Worm (Caenorhabditis elegans) whole organism, late embryonic: ENCODE measurements around the gene C56A3.5.
A peak's percentile ranks its signal among the peaks of the same experiment; 100 is the strongest.

Experiments used
- C38D4.7 ChIP-seq: fragments of 200-800 bp; sonication (Bioruptor generic); optimal IDR thresholded peaks from 2 replicates; lab custom pipeline; 2018; ENCODE audit warnings: mild to moderate bottlenecking, missing genetic modification characterization, moderate library complexity, missing compliant biosample characterization
- K02D7.2 ChIP-seq: sonication (generic microtip); optimal IDR thresholded peaks from 2 replicates; lab custom pipeline; 2017; ENCODE audit warnings: mild to moderate bottlenecking, missing genetic modification characterization, missing compliant biosample characterization
- K09A11.1 ChIP-seq: sonication (generic microtip); optimal IDR thresholded peaks from 2 replicates; lab custom pipeline; 2017; ENCODE audit warnings: antibody characterized with exemption, mild to moderate bottlenecking, missing genetic modification characterization, missing compliant biosample characterization; ENCODE audit not compliant: insufficient read depth
- ahr-1 ChIP-seq: sonication (generic microtip); optimal IDR thresholded peaks from 2 replicates; lab custom pipeline; 2016; ENCODE audit warnings: missing genetic modification characterization, missing compliant biosample characterization
- ceh-14 ChIP-seq: sonication (generic microtip); optimal IDR thresholded peaks from 2 replicates; lab custom pipeline; 2016; ENCODE audit warnings: missing genotype, missing genetic modification characterization, missing compliant biosample characterization
- ceh-18 ChIP-seq: sonication (generic microtip); optimal IDR thresholded peaks from 2 replicates; lab custom pipeline; 2016; ENCODE audit warnings: missing genetic modification characterization, missing compliant biosample characterization
- ceh-22 ChIP-seq: sonication (generic microtip); optimal IDR thresholded peaks from 2 replicates; lab custom pipeline; 2017; ENCODE audit warnings: missing biosample characterization, missing genetic modification characterization
- ceh-24 ChIP-seq: sonication (generic microtip); optimal IDR thresholded peaks from 2 replicates; lab custom pipeline; 2016; ENCODE audit warnings: mild to moderate bottlenecking, missing genetic modification characterization, missing compliant biosample characterization
- ceh-6 ChIP-seq: fragments of 200-800 bp; sonication (Bioruptor generic); optimal IDR thresholded peaks from 2 replicates; lab custom pipeline; 2018; ENCODE audit warnings: mild to moderate bottlenecking, missing genetic modification characterization, missing compliant biosample characterization
- dmd-4 ChIP-seq: sonication (generic microtip); optimal IDR thresholded peaks from 2 replicates; lab custom pipeline; 2016; ENCODE audit warnings: borderline replicate concordance, missing genetic modification characterization, missing compliant biosample characterization
- dve-1 ChIP-seq: sonication (generic microtip); optimal IDR thresholded peaks from 2 replicates; lab custom pipeline; 2017; ENCODE audit warnings: antibody characterized with exemption, mild to moderate bottlenecking, missing genetic modification characterization, missing compliant biosample characterization
- elt-2 ChIP-seq: sonication (generic microtip); optimal IDR thresholded peaks from 2 replicates; lab custom pipeline; 2016; ENCODE audit warnings: missing genetic modification reagents, missing genetic modification characterization, missing compliant biosample characterization
- elt-4 ChIP-seq: sonication (generic microtip); optimal IDR thresholded peaks from 2 replicates; lab custom pipeline; 2016; ENCODE audit warnings: missing genetic modification characterization, missing compliant biosample characterization
- fkh-6 ChIP-seq: sonication (generic microtip); optimal IDR thresholded peaks from 2 replicates; lab custom pipeline; 2016; ENCODE audit warnings: missing genetic modification characterization, missing compliant biosample characterization
- hlh-15 ChIP-seq: sonication (generic microtip); optimal IDR thresholded peaks from 2 replicates; lab custom pipeline; 2016; ENCODE audit warnings: missing genetic modification characterization, missing compliant biosample characterization
- hlh-30 ChIP-seq: sonication (generic microtip); optimal IDR thresholded peaks from 2 replicates; lab custom pipeline; 2017; ENCODE audit warnings: antibody characterized with exemption, missing genetic modification characterization, missing compliant biosample characterization; ENCODE audit not compliant: insufficient read depth
- hlh-8 ChIP-seq: sonication (generic microtip); optimal IDR thresholded peaks from 2 replicates; lab custom pipeline; 2016; ENCODE audit warnings: missing genotype, missing genetic modification characterization, missing compliant biosample characterization
- lim-6 ChIP-seq: sonication (generic microtip); optimal IDR thresholded peaks from 2 replicates; lab custom pipeline; 2016; ENCODE audit warnings: missing genetic modification characterization, missing compliant biosample characterization
- lin-11 ChIP-seq: fragments of 200-800 bp; sonication (Bioruptor generic); optimal IDR thresholded peaks from 2 replicates; lab custom pipeline; 2018; ENCODE audit warnings: mild to moderate bottlenecking, missing genetic modification characterization, missing compliant biosample characterization
- madf-2 ChIP-seq: sonication (generic microtip); optimal IDR thresholded peaks from 2 replicates; lab custom pipeline; 2017; ENCODE audit warnings: missing genetic modification characterization, missing compliant biosample characterization
- mec-3 ChIP-seq: sonication (generic microtip); optimal IDR thresholded peaks from 2 replicates; lab custom pipeline; 2016; ENCODE audit warnings: borderline replicate concordance, missing genetic modification characterization, missing compliant biosample characterization
- nhr-11 ChIP-seq: fragments of 150-350 bp; optimal IDR thresholded peaks from 2 replicates; lab custom pipeline; 2014; ENCODE audit warnings: missing biosample characterization, missing genetic modification characterization
- npax-4 ChIP-seq: sonication (generic microtip); optimal IDR thresholded peaks from 2 replicates; lab custom pipeline; 2016; ENCODE audit warnings: missing genetic modification characterization, missing compliant biosample characterization
- pha-2 ChIP-seq: sonication (generic microtip); optimal IDR thresholded peaks from 2 replicates; lab custom pipeline; 2017; ENCODE audit warnings: mild to moderate bottlenecking, missing genetic modification characterization, missing compliant biosample characterization
- pros-1 ChIP-seq: fragments of 150-350 bp; optimal IDR thresholded peaks from 2 replicates; lab custom pipeline; 2014; ENCODE audit warnings: missing biosample characterization, missing genetic modification reagents, missing genetic modification characterization
- rnt-1 ChIP-seq: sonication (generic microtip); optimal IDR thresholded peaks from 2 replicates; lab custom pipeline; 2016; ENCODE audit warnings: missing genetic modification characterization, missing compliant biosample characterization
- sdc-2 ChIP-seq: sonication (generic microtip); optimal IDR thresholded peaks from 2 replicates; lab custom pipeline; 2016; ENCODE audit warnings: missing genotype, missing genetic modification characterization, missing compliant biosample characterization
- sox-2 ChIP-seq: fragments of 200-800 bp; sonication (Bioruptor generic); IDR thresholded peaks from 2 replicates; pipeline ENCODE4 v1.3.6; 2022; ENCODE audit warnings: missing genetic modification reagents, missing genetic modification characterization, missing compliant biosample characterization
- tbx-2 ChIP-seq: sonication (generic microtip); optimal IDR thresholded peaks from 2 replicates; lab custom pipeline; 2016; ENCODE audit warnings: missing genetic modification characterization, missing compliant biosample characterization
- tbx-7 ChIP-seq: sonication (generic microtip); optimal IDR thresholded peaks from 2 replicates; lab custom pipeline; 2016; ENCODE audit warnings: missing genotype, missing genetic modification characterization, missing compliant biosample characterization
- unc-3 ChIP-seq, 2 experiments: fragments of 200-800 bp in 1 of 2; sonication (Bioruptor generic) in 1 of 2; sonication (generic microtip) in 1 of 2; conservative IDR thresholded peaks in 1 of 2; optimal IDR thresholded peaks in 1 of 2; 2 replicates each; pipeline versions ENCODE4 v1.3.6 to Lab custom; 2016 to 2022; ENCODE audit warnings: missing compliant biosample characterization in 2 of 2, missing genetic modification characterization in 2 of 2, missing genetic modification reagents in 1 of 2
- unc-42 ChIP-seq: sonication (generic microtip); optimal IDR thresholded peaks from 2 replicates; lab custom pipeline; 2016; ENCODE audit warnings: missing genotype, missing genetic modification characterization, missing compliant biosample characterization
- unc-55 ChIP-seq: sonication (generic microtip); optimal IDR thresholded peaks from 2 replicates; lab custom pipeline; 2017; ENCODE audit warnings: missing biosample characterization, missing genetic modification reagents, missing genetic modification characterization
- zip-5 ChIP-seq: sonication (generic microtip); optimal IDR thresholded peaks from 2 replicates; lab custom pipeline; 2016; ENCODE audit warnings: missing genetic modification characterization, missing compliant biosample characterization
- ztf-16 ChIP-seq: sonication (generic microtip); optimal IDR thresholded peaks from 2 replicates; lab custom pipeline; 2017; ENCODE audit warnings: missing genetic modification characterization, missing compliant biosample characterization

The C56A3.5 gene

ce11 chrV:13515115-13515514 is 36.7 kb upstream of the C56A3.5 start, which contains the start of gene semi-1:
Gene semi-1 (minus strand): TSS chrV:13515215.
- TF ChIP-seq ceh-24 (tag; lab: Kevin White, UChicago) (no peak), hlh-8 (tag; lab: Kevin White, UChicago) (no peak), sdc-2 (tag; lab: Kevin White, UChicago) (no peak), fkh-6 (tag; lab: Kevin White, UChicago) (no peak), unc-3 (GFP tag; conservative IDR thresholded peaks at IDR 0.05; lab: Robert Waterston, UW) (no peak), unc-3 (tag; optimal IDR thresholded peaks at IDR 0.05; lab: Kevin White, UChicago) (no peak), C38D4.7 (no peak), madf-2 (tag; lab: Kevin White, UChicago) (no peak), ztf-16 (tag; lab: Kevin White, UChicago) (no peak), elt-2 (tag; lab: Kevin White, UChicago) (no peak), ceh-22 (tag; lab: Kevin White, UChicago) (no peak), lim-6 (no peak), hlh-30 (tag; lab: Kevin White, UChicago) (no peak), K02D7.2 (tag; lab: Kevin White, UChicago) (no peak), pha-2 (tag; lab: Kevin White, UChicago) (no peak), tbx-2 (tag; lab: Kevin White, UChicago) (no peak), ceh-18 (tag; lab: Kevin White, UChicago) (no peak), sox-2 (no peak)

- TF ChIP-seq rnt-1 (tag; lab: Kevin White, UChicago): no peak
- no peak for TF ChIP-seq ceh-14 (tag; lab: Kevin White, UChicago)
Measured at ce11 chrV:13523194-13523593, 28.6 kb upstream of the C56A3.5 start, which contains the start of gene R11G10.3. Gene R11G10.3 (plus strand): TSS chrV:13523494.

DNA sequence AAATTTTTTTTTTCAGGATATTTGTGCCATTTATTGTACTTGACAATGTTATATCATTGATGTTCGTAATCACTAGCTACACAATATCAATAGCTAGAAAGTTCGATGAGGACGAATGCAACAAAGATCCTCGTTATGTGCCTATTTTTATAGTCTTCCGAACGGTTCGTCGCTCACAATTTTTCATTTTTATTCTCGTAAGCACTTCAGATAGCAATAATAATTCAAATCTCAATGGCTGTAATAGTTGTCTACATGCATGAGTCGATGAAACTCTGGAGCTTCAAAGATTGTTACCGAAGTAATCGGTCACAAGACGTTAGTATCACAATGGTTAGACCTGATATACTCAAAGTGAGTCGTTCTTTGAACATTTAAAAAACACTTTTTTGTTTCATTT is 22.6 kb upstream of the C56A3.5 start:
- TF ChIP-seq unc-55 (GFP tag; lab: Kevin White, UChicago) (no peak), ceh-6 (GFP tag; lab: Kevin White, UChicago) (no peak), madf-2 (tag; lab: Kevin White, UChicago) (no peak)

ce11 chrV:13530698-13531097 is 21.1 kb upstream of the C56A3.5 start, which contains the start of gene ttr-44:
Gene ttr-44 (minus strand): TSS chrV:13530744.
- TF ChIP-seq elt-2 (tag; lab: Kevin White, UChicago) (peak; percentile 76), elt-4 (tag; lab: Kevin White, UChicago) (no peak)

DNA sequence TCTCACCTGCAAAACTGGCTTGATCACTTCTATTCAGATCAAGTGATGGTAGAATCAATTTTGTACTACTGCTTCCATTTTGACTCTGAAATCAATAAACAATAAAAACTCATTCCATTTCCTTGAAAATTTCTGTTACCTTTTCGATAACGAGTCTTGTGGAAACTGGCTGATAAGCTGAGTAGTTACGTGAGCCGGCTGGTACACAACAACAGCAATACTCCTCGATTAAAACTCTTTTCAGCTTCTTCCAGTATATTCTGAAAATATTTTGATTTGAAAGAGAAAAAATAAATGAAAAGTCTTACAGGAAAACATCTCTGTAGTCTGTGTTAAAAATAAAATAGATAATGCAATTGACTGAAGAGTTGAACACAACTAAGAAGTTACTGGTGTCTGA is 19.3 kb upstream of the C56A3.5 start:
- TF ChIP-seq dmd-4 (tag; lab: Kevin White, UChicago) (no peak), zip-5 (tag; lab: Kevin White, UChicago) (no peak), unc-42 (no peak), ztf-16 (tag; lab: Kevin White, UChicago) (no peak)
- TF ChIP-seq, all 69 proteins: peak for 0

- TF ChIP-seq K09A11.1 (tag; lab: Kevin White, UChicago) (no peak), dve-1 (tag; lab: Kevin White, UChicago) (no peak), hlh-8 (tag; lab: Kevin White, UChicago) (no peak), lin-11 (no peak), zip-5 (tag; lab: Kevin White, UChicago) (no peak), pros-1 (tag; lab: Kevin White, UChicago) (no peak), tbx-7 (tag; lab: Kevin White, UChicago) (no peak), ceh-18 (tag; lab: Kevin White, UChicago) (no peak), C38D4.7 (no peak), npax-4 (tag; lab: Kevin White, UChicago) (no peak), hlh-15 (tag; lab: Kevin White, UChicago) (no peak), unc-55 (GFP tag; lab: Kevin White, UChicago) (no peak), sdc-2 (tag; lab: Kevin White, UChicago) (no peak), ahr-1 (no peak), madf-2 (tag; lab: Kevin White, UChicago) (no peak), sox-2 (no peak), mec-3 (tag; lab: Kevin White, UChicago) (no peak), nhr-11 (tag; lab: Kevin White, UChicago) (no peak)
Measured at ce11 chrV:13536058-13536579, 15.6 kb upstream of the C56A3.5 start, which contains the start of gene frpr-5. Gene frpr-5 (minus strand): TSS chrV:13536108.
